Fruit fly (Drosophila melanogaster) whole organism, adult: ENCODE data around the gene CG18213.

Source experiments
- CG14711 ChIP-seq: fragments of 200-800 bp; sonication (Bioruptor generic); optimal IDR thresholded peaks from 2 replicates; lab custom pipeline; 2018; ENCODE audit warnings: missing biosample characterization, mild to moderate bottlenecking, missing genetic modification characterization, moderate library complexity
- cnc ChIP-seq, 2 experiments: fragments of >200 bp; optimal IDR thresholded peaks; 2 replicates each; lab custom pipeline; 2017

DNA sequence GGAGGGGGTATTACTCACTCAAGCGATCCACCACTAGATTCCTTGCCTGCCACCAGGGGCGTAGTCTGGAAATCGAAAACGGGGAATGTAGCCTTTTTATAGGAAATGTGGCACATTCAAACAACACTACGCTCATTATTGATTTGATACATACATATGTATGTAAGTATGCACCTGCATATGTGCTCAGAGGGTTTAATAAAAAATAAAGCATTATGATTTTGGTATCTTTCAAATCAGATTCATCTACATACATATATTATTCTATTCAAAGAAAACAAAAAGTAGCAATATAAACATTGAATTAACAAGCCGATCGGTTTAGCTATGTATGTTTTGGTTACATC is 16.9 kb upstream of the CG18213 start:
- TF ChIP-seq CG14711 (tag; lab: Kevin White, UChicago): no peak
- no peak for TF ChIP-seq cnc (optimal IDR thresholded peaks at IDR 0.05; lab: Kevin White, UChicago)
